Worm (Caenorhabditis elegans) whole organism, mixed stage, embryonic: ENCODE results near the gene sto-3.

Source experiments
- M03D4.4 ChIP-seq: sonication (generic microtip); optimal IDR thresholded peaks from 2 replicates; lab custom pipeline; 2017; ENCODE audit warnings: mild to moderate bottlenecking, missing genetic modification characterization, missing compliant biosample characterization
- ceh-39 ChIP-seq: fragments of 150-350 bp; optimal IDR thresholded peaks from 2 replicates; lab custom pipeline; 2014; ENCODE audit warnings: missing biosample characterization, missing genetic modification characterization
- ceh-43 ChIP-seq: fragments of 200-800 bp; sonication (Bioruptor generic); optimal IDR thresholded peaks from 2 replicates; lab custom pipeline; 2018; ENCODE audit warnings: mild to moderate bottlenecking, missing genetic modification characterization, moderate library complexity, missing compliant biosample characterization
- ceh-83 ChIP-seq: fragments of 200-800 bp; sonication (Bioruptor generic); optimal IDR thresholded peaks from 2 replicates; lab custom pipeline; 2018; ENCODE audit warnings: mild to moderate bottlenecking, missing genetic modification characterization, missing compliant biosample characterization
- ces-1 ChIP-seq: fragments of 150-350 bp; optimal IDR thresholded peaks from 2 replicates; lab custom pipeline; 2014; ENCODE audit warnings: missing biosample characterization, missing genetic modification reagents, missing genetic modification characterization
- drap-1 ChIP-seq: fragments of 200-800 bp; sonication (Bioruptor generic); optimal IDR thresholded peaks from 3 replicates; lab custom pipeline; 2018; ENCODE audit warnings: mild to moderate bottlenecking, missing genetic modification characterization, missing compliant biosample characterization
- elt-1 ChIP-seq: sonication (generic microtip); optimal IDR thresholded peaks from 2 replicates; lab custom pipeline; 2017; ENCODE audit warnings: missing genetic modification characterization, mild to moderate bottlenecking, missing compliant biosample characterization, antibody characterized with exemption, moderate library complexity, borderline replicate concordance; ENCODE audit not compliant: insufficient read depth
- elt-3 ChIP-seq: fragments of 150-350 bp; optimal IDR thresholded peaks from 2 replicates; lab custom pipeline; 2014; ENCODE audit warnings: missing biosample characterization, missing genetic modification characterization
- flh-1 ChIP-seq: fragments of 200-800 bp; sonication (Bioruptor generic); optimal IDR thresholded peaks from 2 replicates; lab custom pipeline; 2018; ENCODE audit warnings: mild to moderate bottlenecking, missing genetic modification characterization, moderate library complexity, missing compliant biosample characterization
- ham-2 ChIP-seq: fragments of 200-800 bp; sonication (Bioruptor generic); optimal IDR thresholded peaks from 2 replicates; lab custom pipeline; 2018; ENCODE audit warnings: mild to moderate bottlenecking, missing genetic modification characterization, missing compliant biosample characterization
- hlh-1 ChIP-seq: fragments of 150-350 bp; optimal IDR thresholded peaks from 2 replicates; lab custom pipeline; 2014; ENCODE audit warnings: missing biosample characterization, missing genetic modification reagents, missing genetic modification characterization
- lin-13 ChIP-seq: fragments of 150-350 bp; optimal IDR thresholded peaks from 2 replicates; lab custom pipeline; 2014; ENCODE audit warnings: missing biosample characterization, missing genetic modification characterization
- lin-32 ChIP-seq: fragments of 200-800 bp; sonication (Bioruptor generic); optimal IDR thresholded peaks from 2 replicates; lab custom pipeline; 2018; ENCODE audit warnings: mild to moderate bottlenecking, missing genetic modification characterization, missing compliant biosample characterization
- lsy-2 ChIP-seq: fragments of 150-350 bp; optimal IDR thresholded peaks from 2 replicates; lab custom pipeline; 2014; ENCODE audit warnings: missing biosample characterization, missing genetic modification characterization
- mab-5 ChIP-seq: fragments of 150-350 bp; optimal IDR thresholded peaks from 2 replicates; lab custom pipeline; 2014; ENCODE audit warnings: missing biosample characterization, missing genetic modification characterization
- mep-1 ChIP-seq: fragments of 150-350 bp; optimal IDR thresholded peaks from 2 replicates; lab custom pipeline; 2017; ENCODE audit warnings: missing biosample characterization, missing genetic modification reagents, missing genetic modification characterization, inconsistent platforms
- mls-2 ChIP-seq: sonication (generic microtip); optimal IDR thresholded peaks from 2 replicates; lab custom pipeline; 2016; ENCODE audit warnings: mild to moderate bottlenecking, missing genetic modification characterization, moderate library complexity, missing compliant biosample characterization
- nhr-12 ChIP-seq: fragments of 150-350 bp; optimal IDR thresholded peaks from 2 replicates; lab custom pipeline; 2014; ENCODE audit warnings: missing biosample characterization, missing genetic modification characterization
- nhr-2 ChIP-seq: fragments of 150-350 bp; optimal IDR thresholded peaks from 2 replicates; lab custom pipeline; 2014; ENCODE audit warnings: missing biosample characterization, missing genetic modification characterization
- nhr-28 ChIP-seq: fragments of 150-350 bp; optimal IDR thresholded peaks from 2 replicates; lab custom pipeline; 2014; ENCODE audit warnings: missing biosample characterization, missing genetic modification characterization
- nhr-76 ChIP-seq: sonication (generic microtip); optimal IDR thresholded peaks from 2 replicates; lab custom pipeline; 2017; ENCODE audit warnings: missing biosample characterization, missing genetic modification characterization
- pha-4 ChIP-seq: fragments of 150-350 bp; optimal IDR thresholded peaks from 2 replicates; lab custom pipeline; 2018; ENCODE audit warnings: missing biosample characterization, missing genetic modification reagents, missing genetic modification characterization
- sem-2 ChIP-seq: fragments of 200-800 bp; sonication (Bioruptor generic); optimal IDR thresholded peaks from 2 replicates; lab custom pipeline; 2018; ENCODE audit warnings: mild to moderate bottlenecking, missing genetic modification characterization, missing compliant biosample characterization
- snpc-4 ChIP-seq: fragments of 150-350 bp; optimal IDR thresholded peaks from 2 replicates; lab custom pipeline; 2014; ENCODE audit warnings: missing biosample characterization, missing genetic modification characterization
- sptf-1 ChIP-seq: sonication (generic microtip); optimal IDR thresholded peaks from 2 replicates; lab custom pipeline; 2017; ENCODE audit warnings: mild to moderate bottlenecking, missing genetic modification characterization, moderate library complexity, missing compliant biosample characterization
- tbx-8 ChIP-seq: fragments of 200-800 bp; sonication (Bioruptor generic); optimal IDR thresholded peaks from 2 replicates; lab custom pipeline; 2018; ENCODE audit warnings: mild to moderate bottlenecking, missing genetic modification characterization, moderate library complexity, missing compliant biosample characterization
- unc-120 ChIP-seq: sonication (generic microtip); optimal IDR thresholded peaks from 2 replicates; lab custom pipeline; 2017; ENCODE audit warnings: missing genetic modification characterization, missing compliant biosample characterization; ENCODE audit not compliant: poor library complexity, severe bottlenecking
- unc-39 ChIP-seq: fragments of 150-350 bp; optimal IDR thresholded peaks from 2 replicates; lab custom pipeline; 2014; ENCODE audit warnings: missing biosample characterization, missing genetic modification characterization
- unc-62 ChIP-seq: fragments of 150-350 bp; optimal IDR thresholded peaks from 2 replicates; lab custom pipeline; 2014; ENCODE audit warnings: missing biosample characterization, missing genetic modification reagents, missing genetic modification characterization
- zip-8 ChIP-seq: fragments of 150-350 bp; optimal IDR thresholded peaks from 2 replicates; lab custom pipeline; 2014; ENCODE audit warnings: missing biosample characterization, missing genetic modification characterization
- ztf-11 ChIP-seq: fragments of 150-350 bp; optimal IDR thresholded peaks from 2 replicates; lab custom pipeline; 2014; ENCODE audit warnings: missing biosample characterization, missing genetic modification characterization

Gene sto-3

DNA sequence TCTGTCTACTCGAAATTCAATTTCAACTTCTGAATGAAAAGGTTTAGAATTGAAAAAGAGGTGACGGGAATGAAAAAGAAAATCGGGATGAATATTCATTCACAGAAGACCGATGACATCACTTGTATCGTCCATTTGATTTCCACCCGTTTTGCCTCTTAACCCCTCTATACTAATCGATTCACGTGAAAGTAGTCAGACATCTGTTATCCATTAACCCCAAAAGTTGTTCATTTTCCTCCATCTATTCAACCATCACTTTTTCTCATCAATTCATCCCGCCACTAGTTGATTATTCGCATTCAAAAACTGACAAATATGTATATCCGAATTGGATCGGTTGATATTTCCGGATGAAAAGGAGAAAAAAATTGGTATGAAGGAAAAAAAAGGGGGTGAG is 29.4 kb downstream of the sto-3 start:
- no peak for TF ChIP-seq lin-13 (tag; lab: Kevin White, UChicago)
- TF ChIP-seq ham-2 (GFP tag; lab: Kevin White, UChicago), result no peak
- TF ChIP-seq ceh-43 (GFP tag; lab: Kevin White, UChicago), result no peak
- no peak for TF ChIP-seq zip-8 (tag; lab: Kevin White, UChicago)
- no peak for TF ChIP-seq elt-3 (tag; lab: Kevin White, UChicago)
- TF ChIP-seq snpc-4 (tag; lab: Kevin White, UChicago), result no peak
- no peak for TF ChIP-seq ceh-39 (tag; lab: Kevin White, UChicago)
- TF ChIP-seq nhr-76 (tag; lab: Kevin White, UChicago), result no peak

DNA sequence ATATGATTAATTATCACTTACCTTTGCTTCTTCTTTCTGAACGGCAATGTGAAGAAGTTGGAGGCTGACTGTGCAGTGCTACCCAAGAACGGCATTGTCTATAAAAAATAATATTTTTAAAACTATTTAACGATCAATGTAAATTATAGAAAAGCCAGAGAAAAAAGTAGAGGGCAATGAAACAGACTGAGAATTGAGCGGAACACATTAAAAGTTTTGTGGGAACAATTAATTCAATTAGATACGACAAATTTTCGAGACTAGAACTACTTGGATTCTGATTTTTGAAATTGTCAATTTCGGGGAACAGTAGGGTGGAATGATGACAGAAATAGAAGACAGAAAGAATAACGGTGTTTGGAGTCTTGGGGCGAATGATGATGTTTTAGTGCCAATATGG is 30.3 kb downstream of the sto-3 start, which contains the start of gene F52D10.2:
Gene F52D10.2, minus strand, starts transcription at position 101 of the 400 bp plus-strand sequence.
- TF ChIP-seq nhr-76 (tag; lab: Kevin White, UChicago) (no peak), lin-32 (no peak), zip-8 (tag; lab: Kevin White, UChicago) (no peak), ham-2 (GFP tag; lab: Kevin White, UChicago) (no peak), M03D4.4 (tag; lab: Kevin White, UChicago) (no peak), drap-1 (GFP tag; lab: Kevin White, UChicago) (no peak), mls-2 (tag; lab: Kevin White, UChicago) (no peak), sptf-1 (no peak), ceh-83 (GFP tag; lab: Kevin White, UChicago) (no peak)

DNA sequence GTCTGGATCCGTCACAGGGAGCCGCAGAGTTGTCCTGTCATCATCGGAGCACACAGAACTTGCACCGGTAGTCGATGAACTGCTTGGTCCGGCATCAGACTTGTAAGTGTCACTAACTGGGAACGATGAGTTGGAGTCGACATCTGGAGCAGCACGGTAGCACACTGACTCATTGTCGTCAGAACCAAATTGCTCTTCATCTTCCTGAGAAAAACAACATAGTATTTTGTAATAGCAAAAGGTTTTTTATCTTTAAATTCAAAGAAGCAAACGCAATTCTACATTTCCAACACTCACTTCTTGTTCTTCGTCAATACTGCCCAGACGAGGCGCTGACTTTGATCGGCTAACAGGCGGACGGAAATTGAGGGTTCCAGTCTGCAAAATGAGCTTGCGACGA is 31.4 kb downstream of the sto-3 start:
- no peak for TF ChIP-seq elt-3 (tag; lab: Kevin White, UChicago)
- no peak for TF ChIP-seq unc-62 (GFP tag; lab: Kevin White, UChicago)
- no peak for TF ChIP-seq mep-1
- TF ChIP-seq ceh-83 (GFP tag; lab: Kevin White, UChicago), result no peak
- no peak for TF ChIP-seq zip-8 (tag; lab: Kevin White, UChicago)
- TF ChIP-seq M03D4.4 (tag; lab: Kevin White, UChicago), result no peak
- no peak for TF ChIP-seq tbx-8 (GFP tag; lab: Kevin White, UChicago)
- TF ChIP-seq sem-2 (GFP tag; lab: Kevin White, UChicago), result no peak
- TF ChIP-seq nhr-28, result no peak
- no peak for TF ChIP-seq sptf-1
- TF ChIP-seq snpc-4 (tag; lab: Kevin White, UChicago), result no peak
- TF ChIP-seq pha-4 (tag; lab: Kevin White, UChicago), result no peak
- no peak for TF ChIP-seq lsy-2
- TF ChIP-seq unc-120 (tag; lab: Kevin White, UChicago), result no peak
- no peak for TF ChIP-seq lin-32
- no peak for TF ChIP-seq mab-5
- no peak for TF ChIP-seq ces-1
- TF ChIP-seq nhr-76 (tag; lab: Kevin White, UChicago), result no peak
- TF ChIP-seq hlh-1 (tag; lab: Kevin White, UChicago), result no peak
- TF ChIP-seq flh-1 (GFP tag; lab: Kevin White, UChicago), result no peak

DNA sequence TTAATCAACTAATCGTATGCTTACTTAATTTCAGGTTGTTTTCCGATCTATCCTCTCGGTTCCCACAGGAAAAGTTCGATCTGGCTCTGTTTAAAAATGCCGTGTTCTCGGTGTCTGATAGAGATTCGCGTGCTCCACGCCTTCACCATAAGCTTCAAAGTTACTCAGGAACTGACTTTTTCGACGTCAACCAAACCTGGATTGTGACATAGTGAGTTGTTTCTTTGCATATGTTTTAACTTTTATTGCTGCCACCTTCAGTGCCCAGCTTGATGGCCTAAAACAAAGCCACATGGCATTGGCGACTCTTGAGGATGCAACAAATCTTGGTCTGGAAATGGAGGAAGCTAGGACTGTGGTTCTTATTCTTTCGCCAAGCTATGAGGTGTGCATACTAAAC is 36.0 kb downstream of the sto-3 start:
- TF ChIP-seq mab-5, result no peak
- no peak for TF ChIP-seq ztf-11 (tag; lab: Kevin White, UChicago)
- no peak for TF ChIP-seq elt-1 (tag; lab: Kevin White, UChicago)
- no peak for TF ChIP-seq M03D4.4 (tag; lab: Kevin White, UChicago)

DNA sequence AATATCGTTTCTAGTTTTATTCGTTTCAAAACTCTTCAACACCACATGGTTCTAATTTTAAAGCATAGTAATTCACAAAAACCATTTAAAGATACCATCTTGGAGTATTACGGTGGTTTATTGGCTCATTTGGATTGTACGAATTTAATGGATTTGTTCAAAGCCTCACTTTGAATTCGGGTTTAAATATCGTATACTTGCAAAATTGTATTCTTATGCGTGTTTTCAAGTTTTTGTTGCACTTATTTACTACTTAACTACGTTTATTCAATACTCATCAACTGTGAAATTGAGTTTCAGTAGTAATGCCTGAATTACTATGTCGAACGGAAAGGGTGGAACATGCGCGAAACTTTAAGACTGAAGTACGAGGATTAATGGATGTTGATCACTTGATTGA is 36.5 kb downstream of the sto-3 start, which contains the start of gene abts-2:
Gene abts-2, plus strand, starts transcription at position 301 of the 400 bp plus-strand sequence.
- TF ChIP-seq lsy-2 (no peak), nhr-76 (tag; lab: Kevin White, UChicago) (no peak), unc-120 (tag; lab: Kevin White, UChicago) (no peak), nhr-12 (tag; lab: Kevin White, UChicago) (no peak), nhr-28 (no peak), nhr-2 (tag; lab: Kevin White, UChicago) (no peak), drap-1 (GFP tag; lab: Kevin White, UChicago) (no peak), mab-5 (no peak), unc-39 (no peak), ceh-83 (GFP tag; lab: Kevin White, UChicago) (no peak), sptf-1 (no peak)
